Worm (Caenorhabditis elegans) whole organism, mixed stage, embryonic: ENCODE data around the gene Y22D7AL.1.

Experiments used
- bed-3 ChIP-seq: fragments of 200-800 bp; sonication (Bioruptor generic); optimal IDR thresholded peaks from 3 replicates; lab custom pipeline; 2018; ENCODE audit warnings: mild to moderate bottlenecking, missing genetic modification characterization, moderate library complexity, missing compliant biosample characterization
- ceh-39 ChIP-seq: fragments of 150-350 bp; optimal IDR thresholded peaks from 2 replicates; lab custom pipeline; 2014; ENCODE audit warnings: missing biosample characterization, missing genetic modification characterization
- ceh-43 ChIP-seq: fragments of 200-800 bp; sonication (Bioruptor generic); optimal IDR thresholded peaks from 2 replicates; lab custom pipeline; 2018; ENCODE audit warnings: mild to moderate bottlenecking, missing genetic modification characterization, moderate library complexity, missing compliant biosample characterization
- ceh-83 ChIP-seq: fragments of 200-800 bp; sonication (Bioruptor generic); optimal IDR thresholded peaks from 2 replicates; lab custom pipeline; 2018; ENCODE audit warnings: mild to moderate bottlenecking, missing genetic modification characterization, missing compliant biosample characterization
- ces-1 ChIP-seq: fragments of 150-350 bp; optimal IDR thresholded peaks from 2 replicates; lab custom pipeline; 2014; ENCODE audit warnings: missing biosample characterization, missing genetic modification reagents, missing genetic modification characterization
- cnd-1 ChIP-seq: fragments of 200-800 bp; sonication (Bioruptor generic); optimal IDR thresholded peaks from 2 replicates; lab custom pipeline; 2018; ENCODE audit warnings: mild to moderate bottlenecking, missing genetic modification characterization, missing compliant biosample characterization
- drap-1 ChIP-seq: fragments of 200-800 bp; sonication (Bioruptor generic); optimal IDR thresholded peaks from 3 replicates; lab custom pipeline; 2018; ENCODE audit warnings: mild to moderate bottlenecking, missing genetic modification characterization, missing compliant biosample characterization
- elt-1 ChIP-seq: sonication (generic microtip); optimal IDR thresholded peaks from 2 replicates; lab custom pipeline; 2017; ENCODE audit warnings: missing genetic modification characterization, mild to moderate bottlenecking, missing compliant biosample characterization, antibody characterized with exemption, moderate library complexity, borderline replicate concordance; ENCODE audit not compliant: insufficient read depth
- elt-3 ChIP-seq: fragments of 150-350 bp; optimal IDR thresholded peaks from 2 replicates; lab custom pipeline; 2014; ENCODE audit warnings: missing biosample characterization, missing genetic modification characterization
- flh-1 ChIP-seq: fragments of 200-800 bp; sonication (Bioruptor generic); optimal IDR thresholded peaks from 2 replicates; lab custom pipeline; 2018; ENCODE audit warnings: mild to moderate bottlenecking, missing genetic modification characterization, moderate library complexity, missing compliant biosample characterization
- ham-2 ChIP-seq: fragments of 200-800 bp; sonication (Bioruptor generic); optimal IDR thresholded peaks from 2 replicates; lab custom pipeline; 2018; ENCODE audit warnings: mild to moderate bottlenecking, missing genetic modification characterization, missing compliant biosample characterization
- hlh-1 ChIP-seq: fragments of 150-350 bp; optimal IDR thresholded peaks from 2 replicates; lab custom pipeline; 2014; ENCODE audit warnings: missing biosample characterization, missing genetic modification reagents, missing genetic modification characterization
- lin-13 ChIP-seq: fragments of 150-350 bp; optimal IDR thresholded peaks from 2 replicates; lab custom pipeline; 2014; ENCODE audit warnings: missing biosample characterization, missing genetic modification characterization
- lin-32 ChIP-seq: fragments of 200-800 bp; sonication (Bioruptor generic); optimal IDR thresholded peaks from 2 replicates; lab custom pipeline; 2018; ENCODE audit warnings: mild to moderate bottlenecking, missing genetic modification characterization, missing compliant biosample characterization
- lsy-2 ChIP-seq: fragments of 150-350 bp; optimal IDR thresholded peaks from 2 replicates; lab custom pipeline; 2014; ENCODE audit warnings: missing biosample characterization, missing genetic modification characterization
- mep-1 ChIP-seq: fragments of 150-350 bp; optimal IDR thresholded peaks from 2 replicates; lab custom pipeline; 2017; ENCODE audit warnings: missing biosample characterization, missing genetic modification reagents, missing genetic modification characterization, inconsistent platforms
- mls-2 ChIP-seq: sonication (generic microtip); optimal IDR thresholded peaks from 2 replicates; lab custom pipeline; 2016; ENCODE audit warnings: mild to moderate bottlenecking, missing genetic modification characterization, moderate library complexity, missing compliant biosample characterization
- nhr-12 ChIP-seq: fragments of 150-350 bp; optimal IDR thresholded peaks from 2 replicates; lab custom pipeline; 2014; ENCODE audit warnings: missing biosample characterization, missing genetic modification characterization
- nhr-2 ChIP-seq: fragments of 150-350 bp; optimal IDR thresholded peaks from 2 replicates; lab custom pipeline; 2014; ENCODE audit warnings: missing biosample characterization, missing genetic modification characterization
- nhr-237 ChIP-seq: fragments of 150-350 bp; optimal IDR thresholded peaks from 2 replicates; lab custom pipeline; 2014; ENCODE audit warnings: missing biosample characterization, missing genetic modification characterization
- nhr-28 ChIP-seq: fragments of 150-350 bp; optimal IDR thresholded peaks from 2 replicates; lab custom pipeline; 2014; ENCODE audit warnings: missing biosample characterization, missing genetic modification characterization
- nhr-76 ChIP-seq: sonication (generic microtip); optimal IDR thresholded peaks from 2 replicates; lab custom pipeline; 2017; ENCODE audit warnings: missing biosample characterization, missing genetic modification characterization
- pha-4 ChIP-seq: fragments of 150-350 bp; optimal IDR thresholded peaks from 2 replicates; lab custom pipeline; 2018; ENCODE audit warnings: missing biosample characterization, missing genetic modification reagents, missing genetic modification characterization
- sem-2 ChIP-seq: fragments of 200-800 bp; sonication (Bioruptor generic); optimal IDR thresholded peaks from 2 replicates; lab custom pipeline; 2018; ENCODE audit warnings: mild to moderate bottlenecking, missing genetic modification characterization, missing compliant biosample characterization
- snpc-4 ChIP-seq: fragments of 150-350 bp; optimal IDR thresholded peaks from 2 replicates; lab custom pipeline; 2014; ENCODE audit warnings: missing biosample characterization, missing genetic modification characterization
- sptf-1 ChIP-seq: sonication (generic microtip); optimal IDR thresholded peaks from 2 replicates; lab custom pipeline; 2017; ENCODE audit warnings: mild to moderate bottlenecking, missing genetic modification characterization, moderate library complexity, missing compliant biosample characterization
- tbx-8 ChIP-seq: fragments of 200-800 bp; sonication (Bioruptor generic); optimal IDR thresholded peaks from 2 replicates; lab custom pipeline; 2018; ENCODE audit warnings: mild to moderate bottlenecking, missing genetic modification characterization, moderate library complexity, missing compliant biosample characterization
- unc-120 ChIP-seq: sonication (generic microtip); optimal IDR thresholded peaks from 2 replicates; lab custom pipeline; 2017; ENCODE audit warnings: missing genetic modification characterization, missing compliant biosample characterization; ENCODE audit not compliant: poor library complexity, severe bottlenecking
- unc-39 ChIP-seq: fragments of 150-350 bp; optimal IDR thresholded peaks from 2 replicates; lab custom pipeline; 2014; ENCODE audit warnings: missing biosample characterization, missing genetic modification characterization
- unc-62 ChIP-seq: fragments of 150-350 bp; optimal IDR thresholded peaks from 2 replicates; lab custom pipeline; 2014; ENCODE audit warnings: missing biosample characterization, missing genetic modification reagents, missing genetic modification characterization
- ztf-11 ChIP-seq: fragments of 150-350 bp; optimal IDR thresholded peaks from 2 replicates; lab custom pipeline; 2014; ENCODE audit warnings: missing biosample characterization, missing genetic modification characterization

Gene Y22D7AL.1

DNA sequence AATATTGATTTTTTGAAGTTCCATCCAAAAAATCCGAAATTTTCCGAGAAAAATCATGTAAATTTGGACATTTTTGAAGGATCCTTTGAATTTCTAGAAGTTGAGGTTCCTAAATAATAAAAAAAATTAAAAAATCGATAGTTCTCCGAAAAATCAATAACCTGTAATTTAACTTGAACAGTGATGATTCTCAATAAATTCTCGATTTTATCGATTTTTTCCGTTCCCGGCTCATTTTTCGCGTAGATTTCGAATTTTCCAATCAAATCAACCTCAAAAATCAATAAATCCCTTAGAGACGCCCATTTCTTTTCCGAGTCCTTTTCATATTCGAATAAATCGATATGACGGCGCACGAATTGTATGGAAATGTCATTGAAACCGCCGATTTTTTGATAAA is 44.6 kb upstream of the Y22D7AL.1 start:
- TF ChIP-seq hlh-1 (tag; lab: Kevin White, UChicago): no peak
- no peak for TF ChIP-seq ceh-83 (GFP tag; lab: Kevin White, UChicago)
- TF ChIP-seq ces-1: no peak
- TF ChIP-seq nhr-2 (tag; lab: Kevin White, UChicago): no peak
- no peak for TF ChIP-seq elt-1 (tag; lab: Kevin White, UChicago)
- TF ChIP-seq elt-3 (tag; lab: Kevin White, UChicago): no peak
- TF ChIP-seq bed-3 (GFP tag; lab: Kevin White, UChicago): no peak
- no peak for TF ChIP-seq snpc-4 (tag; lab: Kevin White, UChicago)
- no peak for TF ChIP-seq lin-32 (GFP tag; lab: Kevin White, UChicago)
- no peak for TF ChIP-seq cnd-1 (tag; lab: Kevin White, UChicago)
- TF ChIP-seq ham-2: no peak
- TF ChIP-seq ztf-11 (tag; lab: Kevin White, UChicago): no peak
- TF ChIP-seq drap-1: no peak
- no peak for TF ChIP-seq mls-2 (tag; lab: Kevin White, UChicago)
- TF ChIP-seq ceh-43 (GFP tag; lab: Kevin White, UChicago): no peak
- TF ChIP-seq ceh-39: no peak
- no peak for TF ChIP-seq unc-120 (tag; lab: Kevin White, UChicago)

- TF ChIP-seq unc-62 (no peak), snpc-4 (tag; lab: Kevin White, UChicago) (no peak), lin-13 (tag; lab: Kevin White, UChicago) (no peak), ces-1 (no peak), nhr-28 (no peak), drap-1 (no peak), ham-2 (no peak), flh-1 (no peak), nhr-12 (tag; lab: Kevin White, UChicago) (no peak), unc-120 (tag; lab: Kevin White, UChicago) (no peak), elt-3 (tag; lab: Kevin White, UChicago) (no peak), nhr-76 (tag; lab: Kevin White, UChicago) (no peak), bed-3 (GFP tag; lab: Kevin White, UChicago) (no peak), nhr-237 (tag; lab: Kevin White, UChicago) (no peak), mep-1 (tag; lab: Kevin White, UChicago) (no peak), lsy-2 (tag; lab: Kevin White, UChicago) (no peak), elt-1 (tag; lab: Kevin White, UChicago) (no peak), sptf-1 (tag; lab: Kevin White, UChicago) (no peak)
These were observed 41.3 kb upstream of the Y22D7AL.1 start for ce11 chrIII:1610938-1611337.

DNA sequence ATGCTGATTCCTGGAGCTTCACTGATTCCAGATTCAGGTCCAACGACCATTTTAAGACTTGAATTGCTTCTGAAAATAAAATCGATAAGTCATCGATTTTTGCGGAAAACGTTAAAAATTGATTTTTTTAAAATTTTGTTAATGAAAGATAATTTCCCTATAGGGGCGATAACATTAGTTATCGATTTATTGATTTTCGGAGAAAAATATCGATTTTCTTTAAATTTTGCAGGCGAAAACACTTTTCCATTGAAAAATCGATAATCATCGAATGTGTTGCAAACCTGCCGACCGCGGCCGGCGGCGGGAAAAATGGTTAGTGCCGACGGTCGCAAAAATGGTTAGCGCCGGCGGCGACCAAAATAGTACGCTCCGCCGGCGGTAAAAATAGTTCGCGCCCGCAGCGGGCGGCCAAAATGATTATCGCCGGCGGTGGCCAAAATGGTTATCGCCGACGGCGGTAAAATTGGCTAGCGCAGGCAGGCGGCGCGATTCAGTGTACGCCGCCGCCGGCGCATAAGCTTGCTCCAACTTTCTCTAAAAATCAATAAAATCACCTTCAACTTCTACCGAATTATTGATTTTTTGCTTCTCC is 39.2 kb upstream of the Y22D7AL.1 start:
- no peak for TF ChIP-seq unc-39 (tag; lab: Kevin White, UChicago)
- no peak for TF ChIP-seq snpc-4 (tag; lab: Kevin White, UChicago)
- TF ChIP-seq sem-2 (GFP tag; lab: Kevin White, UChicago): no peak
- no peak for TF ChIP-seq lin-32 (GFP tag; lab: Kevin White, UChicago)
- no peak for TF ChIP-seq nhr-76 (tag; lab: Kevin White, UChicago)
- TF ChIP-seq nhr-2 (tag; lab: Kevin White, UChicago): no peak
- TF ChIP-seq mep-1 (tag; lab: Kevin White, UChicago): no peak
- TF ChIP-seq drap-1: no peak
- TF ChIP-seq nhr-12 (tag; lab: Kevin White, UChicago): no peak
- no peak for TF ChIP-seq tbx-8 (GFP tag; lab: Kevin White, UChicago)
- no peak for TF ChIP-seq sptf-1 (tag; lab: Kevin White, UChicago)
- TF ChIP-seq ces-1: no peak
- no peak for TF ChIP-seq lsy-2 (tag; lab: Kevin White, UChicago)
- no peak for TF ChIP-seq elt-1 (tag; lab: Kevin White, UChicago)
- no peak for TF ChIP-seq pha-4

DNA sequence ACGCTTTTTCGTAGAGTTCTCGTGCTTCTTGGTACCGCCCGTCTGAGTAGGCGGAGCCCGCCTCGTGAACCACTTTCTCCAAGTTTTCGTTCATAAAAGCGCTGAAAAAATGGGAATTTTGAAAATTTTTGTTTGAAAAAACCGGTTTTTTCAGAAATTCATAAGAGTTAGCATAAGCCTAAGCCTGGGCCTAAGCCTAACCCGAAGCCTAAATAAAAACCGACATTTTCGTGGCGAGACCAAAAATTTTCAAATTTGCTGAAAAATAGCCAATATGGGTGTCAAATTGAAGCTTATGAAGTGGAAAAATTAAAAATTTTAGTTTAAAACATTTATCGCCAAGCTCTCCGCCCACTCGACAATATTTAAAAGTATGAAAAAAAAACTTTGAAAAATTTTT is 38.3 kb upstream of the Y22D7AL.1 start, which contains the start of gene Y22D7AL.9:
TSS of gene Y22D7AL.9 (minus strand) at position 101 of the 400 bp plus-strand sequence.
- TF ChIP-seq nhr-28: no peak
- TF ChIP-seq tbx-8 (GFP tag; lab: Kevin White, UChicago): no peak
- no peak for TF ChIP-seq unc-39 (tag; lab: Kevin White, UChicago)
- no peak for TF ChIP-seq nhr-12 (tag; lab: Kevin White, UChicago)
- TF ChIP-seq bed-3 (GFP tag; lab: Kevin White, UChicago): no peak
- TF ChIP-seq drap-1: no peak
- TF ChIP-seq lin-32 (GFP tag; lab: Kevin White, UChicago): no peak
- no peak for TF ChIP-seq unc-62
